Worm (Caenorhabditis elegans) whole organism, L3 larva: ENCODE data around the gene Y51A2B.6.

ENCODE experiments used
- elt-3 ChIP-seq, 3 experiments: fragments of 150-350 bp in 1 of 3; sonication (generic microtip) in 2 of 3; optimal IDR thresholded peaks; 2 replicates in 2 of 3; 4 replicates in 1 of 3; lab custom pipeline; 2014 to 2017; ENCODE audit warnings: missing biosample characterization in 3 of 3, missing genetic modification characterization in 3 of 3
- nhr-11 ChIP-seq: fragments of 150-350 bp; optimal IDR thresholded peaks from 2 replicates; lab custom pipeline; 2014; ENCODE audit warnings: missing biosample characterization, missing genetic modification characterization
- pha-4 ChIP-seq: fragments of 150-350 bp; optimal IDR thresholded peaks from 2 replicates; lab custom pipeline; 2014; ENCODE audit warnings: missing biosample characterization, missing genetic modification reagents, missing genetic modification characterization

ce11 chrV:18414051-18414450 lies 19.9 kb upstream of the Y51A2B.6 start, which contains the start of gene txt-8:
- TF ChIP-seq nhr-11 (tag; lab: Kevin White, UChicago) (no peak), pha-4 (tag; lab: Kevin White, UChicago) (peak; percentile 1), elt-3 (tag; optimal IDR thresholded peaks at IDR 0.05; lab: Kevin White, UChicago) (no peak)
